Fruit fly (Drosophila melanogaster) whole organism, embryonic: Measurements from ENCODE around the gene CG7985.

ENCODE experiments used
- Abd-B ChIP-seq: fragments of 200-800 bp; sonication (Bioruptor generic); optimal IDR thresholded peaks from 2 replicates; lab custom pipeline; 2018; ENCODE audit warnings: missing biosample characterization, mild to moderate bottlenecking, missing genetic modification characterization, moderate library complexity
- Antp ChIP-seq: fragments of 200-800 bp; sonication (Bioruptor generic); optimal IDR thresholded peaks from 3 replicates; lab custom pipeline; 2016; ENCODE audit warnings: missing biosample characterization, missing genetic modification characterization
- Atf-2 ChIP-seq: fragments of 200-800 bp; sonication (Bioruptor generic); optimal IDR thresholded peaks from 2 replicates; lab custom pipeline; 2016; ENCODE audit warnings: missing biosample characterization, missing genetic modification characterization
- CG1024 ChIP-seq: fragments of 200-800 bp; sonication (Bioruptor generic); IDR thresholded peaks from 2 replicates; pipeline ENCODE4 v1.3.6; 2022; ENCODE audit warnings: missing biosample characterization, missing genetic modification characterization
- CG10543 ChIP-seq: fragments of 200-800 bp; sonication (Bioruptor generic); optimal IDR thresholded peaks from 3 replicates; lab custom pipeline; 2017; ENCODE audit warnings: missing biosample characterization, mild to moderate bottlenecking, missing genetic modification characterization, moderate library complexity
- CG11723 ChIP-seq: fragments of 200-800 bp; sonication (Bioruptor generic); optimal IDR thresholded peaks from 2 replicates; lab custom pipeline; 2017; ENCODE audit warnings: missing biosample characterization, mild to moderate bottlenecking, missing genetic modification characterization
- CG13287 ChIP-seq: fragments of 200-800 bp; sonication (Bioruptor generic); IDR thresholded peaks from 2 replicates; pipeline ENCODE4 v1.3.6; 2022; ENCODE audit warnings: missing biosample characterization, missing genetic modification characterization; ENCODE audit not compliant: partially characterized antibody
- CG13424 ChIP-seq: fragments of 200-800 bp; sonication (Bioruptor generic); optimal IDR thresholded peaks from 2 replicates; lab custom pipeline; 2019; ENCODE audit warnings: missing biosample characterization, mild to moderate bottlenecking, missing genetic modification characterization, moderate library complexity
- CG14860 ChIP-seq: fragments of 200-800 bp; sonication (Bioruptor generic); IDR thresholded peaks from 3 replicates; pipeline ENCODE4 v1.3.6; 2022; ENCODE audit warnings: missing biosample characterization, missing genetic modification characterization; ENCODE audit not compliant: partially characterized antibody
- CG15601 ChIP-seq: fragments of 200-800 bp; sonication (Bioruptor generic); optimal IDR thresholded peaks from 3 replicates; lab custom pipeline; 2019; ENCODE audit warnings: missing biosample characterization, mild to moderate bottlenecking, missing genetic modification characterization, moderate library complexity
- CG15696 ChIP-seq: fragments of 200-800 bp; sonication (Bioruptor generic); optimal IDR thresholded peaks from 2 replicates; lab custom pipeline; 2019; ENCODE audit warnings: missing biosample characterization, mild to moderate bottlenecking, missing genetic modification characterization, moderate library complexity
- CG17328 ChIP-seq: fragments of 200-800 bp; sonication (Bioruptor generic); IDR thresholded peaks from 2 replicates; pipeline ENCODE4 v1.3.6; 2022; ENCODE audit warnings: missing biosample characterization, missing genetic modification characterization
- CG18599 ChIP-seq: fragments of 200-800 bp; sonication (Bioruptor generic); optimal IDR thresholded peaks from 3 replicates; lab custom pipeline; 2017; ENCODE audit warnings: missing biosample characterization, missing genetic modification characterization, mild to moderate bottlenecking, moderate library complexity, missing genetic modification reagents
- CG18619 ChIP-seq: fragments of 200-800 bp; sonication (Bioruptor generic); optimal IDR thresholded peaks from 3 replicates; lab custom pipeline; 2017; ENCODE audit warnings: missing biosample characterization, mild to moderate bottlenecking, missing genetic modification characterization
- CG18764 ChIP-seq: fragments of 200-800 bp; sonication (Bioruptor generic); optimal IDR thresholded peaks from 3 replicates; lab custom pipeline; 2016; ENCODE audit warnings: missing biosample characterization, missing genetic modification characterization
- CG2120 ChIP-seq: fragments of 200-800 bp; sonication (Bioruptor generic); optimal IDR thresholded peaks from 3 replicates; lab custom pipeline; 2016; ENCODE audit warnings: missing biosample characterization, missing genetic modification characterization
- CG2712 ChIP-seq: fragments of 200-800 bp; optimal IDR thresholded peaks from 3 replicates; lab custom pipeline; 2019; ENCODE audit warnings: missing biosample characterization, mild to moderate bottlenecking, missing genetic modification characterization, moderate library complexity
- CG32767 ChIP-seq: fragments of 200-800 bp; sonication (Bioruptor generic); IDR thresholded peaks from 2 replicates; pipeline ENCODE4 v1.3.6; 2022; ENCODE audit warnings: missing biosample characterization, missing genetic modification characterization
- CG34224 ChIP-seq: fragments of 200-800 bp; sonication (Bioruptor generic); IDR thresholded peaks from 3 replicates; pipeline ENCODE4 v1.3.6; 2022; ENCODE audit warnings: missing biosample characterization, missing genetic modification characterization; ENCODE audit not compliant: partially characterized antibody
- CG34422 ChIP-seq: fragments of 200-800 bp; sonication (Bioruptor generic); IDR thresholded peaks from 3 replicates; pipeline ENCODE4 v1.3.6; 2022; ENCODE audit warnings: missing biosample characterization, missing genetic modification characterization
- CG4730 ChIP-seq: fragments of 200-800 bp; sonication (Bioruptor generic); IDR thresholded peaks from 2 replicates; pipeline ENCODE4 v1.3.6; 2022; ENCODE audit warnings: missing biosample characterization, missing genetic modification characterization
- CG5953 ChIP-seq: fragments of 200-800 bp; sonication (Bioruptor generic); IDR thresholded peaks from 2 replicates; pipeline ENCODE4 v1.3.6; 2022; ENCODE audit warnings: missing biosample characterization, missing genetic modification characterization
- CG7745 ChIP-seq: fragments of 200-800 bp; sonication (Bioruptor generic); optimal IDR thresholded peaks from 2 replicates; lab custom pipeline; 2018; ENCODE audit warnings: missing biosample characterization, mild to moderate bottlenecking, missing genetic modification characterization, moderate library complexity
- CG8388 ChIP-seq: fragments of 200-800 bp; sonication (Bioruptor generic); optimal IDR thresholded peaks from 2 replicates; lab custom pipeline; 2019; ENCODE audit warnings: missing biosample characterization, mild to moderate bottlenecking, missing genetic modification characterization, moderate library complexity
- CG8478 ChIP-seq: fragments of >200 bp; optimal IDR thresholded peaks from 2 replicates; lab custom pipeline; 2018
- CTCF ChIP-seq: fragments of 200-800 bp; sonication (Bioruptor generic); optimal IDR thresholded peaks from 2 replicates; lab custom pipeline; 2017; ENCODE audit warnings: missing biosample characterization, mild to moderate bottlenecking, missing genetic modification characterization, moderate library complexity
- Dbx ChIP-seq: fragments of 200-800 bp; sonication (Bioruptor generic); IDR thresholded peaks from 3 replicates; pipeline ENCODE4 v1.3.6; 2022; ENCODE audit warnings: missing biosample characterization, missing genetic modification characterization
- Deaf1 ChIP-seq: fragments of 200-800 bp; optimal IDR thresholded peaks from 3 replicates; lab custom pipeline; 2019; ENCODE audit warnings: missing biosample characterization, mild to moderate bottlenecking, missing genetic modification characterization, moderate library complexity
- HHEX ChIP-seq: fragments of 200-800 bp; sonication (Bioruptor generic); optimal IDR thresholded peaks from 3 replicates; lab custom pipeline; 2017; ENCODE audit warnings: missing biosample characterization, mild to moderate bottlenecking, missing genetic modification characterization, missing genetic modification reagents
- Hmr ChIP-seq: fragments of 200-800 bp; sonication (Bioruptor generic); optimal IDR thresholded peaks from 3 replicates; lab custom pipeline; 2017; ENCODE audit warnings: mild to moderate bottlenecking, missing biosample characterization, missing genetic modification reagents, missing genetic modification characterization
- Hr51 ChIP-seq, 2 experiments: fragments of 200-800 bp; sonication (Bioruptor generic); optimal IDR thresholded peaks; 2 replicates in 1 of 2; 3 replicates in 1 of 2; lab custom pipeline; 2016 to 2018; ENCODE audit warnings: missing biosample characterization in 2 of 2, missing genetic modification characterization in 2 of 2, mild to moderate bottlenecking in 1 of 2, moderate library complexity in 1 of 2
- Mad ChIP-seq: fragments of 200-800 bp; sonication (Bioruptor generic); optimal IDR thresholded peaks from 2 replicates; lab custom pipeline; 2016; ENCODE audit warnings: missing biosample characterization, missing genetic modification characterization
- Med ChIP-seq: fragments of 200-800 bp; sonication (Bioruptor generic); peaks from one replicate; lab custom pipeline; 2016; ENCODE audit warnings: missing biosample characterization, missing genetic modification characterization, mild to moderate bottlenecking, inconsistent platforms, moderate library complexity
- Pdp1 ChIP-seq, 2 experiments: fragments of 200-800 bp; sonication (Bioruptor generic); optimal IDR thresholded peaks; 3 replicates each; lab custom pipeline; 2016; ENCODE audit warnings: missing biosample characterization in 2 of 2, missing genetic modification characterization in 2 of 2, mild to moderate bottlenecking in 1 of 2, moderate library complexity in 1 of 2
- Ptx1 ChIP-seq: fragments of 200-800 bp; sonication (Bioruptor generic); IDR thresholded peaks from 2 replicates; pipeline ENCODE4 v1.3.6; 2022; ENCODE audit warnings: missing biosample characterization, missing genetic modification characterization
- Xrp1 ChIP-seq: fragments of 200-800 bp; sonication (Bioruptor generic); IDR thresholded peaks from 2 replicates; pipeline ENCODE4 v1.3.6; 2022; ENCODE audit warnings: missing biosample characterization, missing genetic modification characterization
- aop ChIP-seq: fragments of 200-800 bp; sonication (Bioruptor generic); IDR thresholded peaks from 2 replicates; pipeline ENCODE4 v1.3.6; 2022; ENCODE audit warnings: missing biosample characterization, missing genetic modification characterization
- chinmo ChIP-seq: fragments of 200-800 bp; sonication (Bioruptor generic); IDR thresholded peaks from 4 replicates; pipeline ENCODE4 v1.3.6; 2022; ENCODE audit warnings: missing biosample characterization, missing genetic modification characterization; ENCODE audit not compliant: partially characterized antibody
- danr ChIP-seq: fragments of 200-800 bp; sonication (Bioruptor generic); IDR thresholded peaks from 2 replicates; pipeline ENCODE4 v1.3.6; 2022; ENCODE audit warnings: missing biosample characterization, missing genetic modification characterization
- dmrt99B ChIP-seq: fragments of 200-800 bp; sonication (Bioruptor generic); optimal IDR thresholded peaks from 2 replicates; lab custom pipeline; 2018; ENCODE audit warnings: missing biosample characterization, mild to moderate bottlenecking, missing genetic modification characterization, moderate library complexity
- kah ChIP-seq: fragments of 200-800 bp; sonication (Bioruptor generic); optimal IDR thresholded peaks from 2 replicates; lab custom pipeline; 2018; ENCODE audit warnings: missing biosample characterization, mild to moderate bottlenecking, missing genetic modification characterization
- ken ChIP-seq: fragments of 200-800 bp; sonication (Bioruptor generic); IDR thresholded peaks from 3 replicates; pipeline ENCODE4 v1.3.6; 2022; ENCODE audit warnings: missing biosample characterization, missing genetic modification characterization
- lab ChIP-seq: fragments of 200-800 bp; sonication (Bioruptor generic); optimal IDR thresholded peaks from 3 replicates; lab custom pipeline; 2017; ENCODE audit warnings: missing biosample characterization, missing genetic modification characterization, mild to moderate bottlenecking, moderate library complexity, missing genetic modification reagents
- lilli ChIP-seq: fragments of 200-800 bp; sonication (Bioruptor generic); optimal IDR thresholded peaks from 3 replicates; lab custom pipeline; 2016; ENCODE audit warnings: missing biosample characterization, missing genetic modification characterization
- rib ChIP-seq: fragments of 200-800 bp; sonication (Bioruptor generic); IDR thresholded peaks from 2 replicates; pipeline ENCODE4 v1.3.6; 2022; ENCODE audit warnings: missing biosample characterization, missing genetic modification characterization
- unpg ChIP-seq: fragments of 200-800 bp; sonication (Bioruptor generic); optimal IDR thresholded peaks from 3 replicates; lab custom pipeline; 2018; ENCODE audit warnings: missing biosample characterization, mild to moderate bottlenecking, missing genetic modification characterization, moderate library complexity
- wek ChIP-seq: fragments of 200-800 bp; sonication (Bioruptor generic); optimal IDR thresholded peaks from 3 replicates; lab custom pipeline; 2018; ENCODE audit warnings: missing biosample characterization, mild to moderate bottlenecking, missing genetic modification characterization, moderate library complexity
- yki ChIP-seq: fragments of >200 bp; optimal IDR thresholded peaks from 3 replicates; lab custom pipeline; 2018
- zfh1 ChIP-seq: fragments of 200-800 bp; sonication (Bioruptor generic); IDR thresholded peaks from 3 replicates; pipeline ENCODE4 v1.3.6; 2022; ENCODE audit warnings: missing biosample characterization, missing genetic modification characterization

CG7985 gene

dm6 chr3R:18244171-18245043, 44.8 kb downstream of the CG7985 start (continued):
- no peak for TF ChIP-seq CG14860 (GFP tag; lab: Robert Waterston, UW)
- peak; percentile 42 for TF ChIP-seq Hmr (GFP tag; lab: Kevin White, UChicago)
- TF ChIP-seq Deaf1 (tag; lab: Kevin White, UChicago) = peak; percentile 15
- TF ChIP-seq danr = no peak
- no peak for TF ChIP-seq Atf-2
- TF ChIP-seq CG2712 (tag; lab: Kevin White, UChicago) = peak; percentile 32
- TF ChIP-seq CG18619 = no peak
- TF ChIP-seq Xrp1 (GFP tag; lab: Robert Waterston, UW) = peak; percentile 5; the same call in 1 of the 2 replicates
- TF ChIP-seq Hr51 (GFP tag; optimal IDR thresholded peaks at IDR 0.05; lab: Kevin White, UChicago) = no peak
- TF ChIP-seq Antp = no peak
- peak; percentile 88 for TF ChIP-seq CG10543
- peak; percentile 81 for TF ChIP-seq yki (lab: Kevin White, UChicago)
- TF ChIP-seq rib (GFP tag; lab: Robert Waterston, UW) = peak; percentile 89; the same call in 1 of the 2 replicates
- TF ChIP-seq Mad (GFP tag; lab: Kevin White, UChicago) = no peak
- TF ChIP-seq CG17328 (GFP tag; lab: Robert Waterston, UW) = no peak
- TF ChIP-seq CG7745 (tag; lab: Kevin White, UChicago) = no peak
- no peak for TF ChIP-seq CG18764 (GFP tag; lab: Kevin White, UChicago)
- peak; percentile 25; the same call in 1 of the 3 replicates for TF ChIP-seq Dbx (GFP tag; lab: Robert Waterston, UW)
- TF ChIP-seq Abd-B (GFP tag; lab: Kevin White, UChicago) = no peak
- TF ChIP-seq CG11723 (GFP tag; lab: Kevin White, UChicago) = no peak
- no peak for TF ChIP-seq kah (GFP tag; lab: Kevin White, UChicago)
- peak; percentile 87 for TF ChIP-seq chinmo
- TF ChIP-seq CG34224 (GFP tag; lab: Robert Waterston, UW) = 0 out of 3 replicates have a peak, but pooled peaks have one; percentile 19
- no peak for TF ChIP-seq unpg (GFP tag; lab: Kevin White, UChicago)
- no peak for TF ChIP-seq CG15696
- TF ChIP-seq Med (GFP tag; lab: Kevin White, UChicago) = peak; percentile 74
- no peak for TF ChIP-seq CG1024 (GFP tag; lab: Robert Waterston, UW)
- TF ChIP-seq CG8478 (lab: Kevin White, UChicago) = peak; percentile 95
- no peak for TF ChIP-seq aop (GFP tag; lab: Robert Waterston, UW)
- TF ChIP-seq dmrt99B (tag; lab: Kevin White, UChicago) = peak; percentile 14
- 0 out of 3 replicates have a peak, but pooled peaks have one; percentile 41 for TF ChIP-seq zfh1 (GFP tag; lab: Robert Waterston, UW)
- TF ChIP-seq lab (GFP tag; lab: Kevin White, UChicago) = peak; percentile 8
- TF ChIP-seq wek (GFP tag; lab: Kevin White, UChicago) = no peak
- TF ChIP-seq CG34422 = peak; percentile 44; the same call in 1 of the 3 replicates
- TF ChIP-seq CG2120 (GFP tag; lab: Kevin White, UChicago) = peak; percentile 37
- no peak for TF ChIP-seq HHEX (GFP tag; lab: Kevin White, UChicago)
- TF ChIP-seq CG15601 (tag; lab: Kevin White, UChicago) = no peak
- peak; percentile 85 for TF ChIP-seq CG32767 (GFP tag; lab: Robert Waterston, UW)
- TF ChIP-seq CTCF (GFP tag; lab: Kevin White, UChicago) = no peak
- no peak for TF ChIP-seq lilli
- no peak for TF ChIP-seq CG13424 (tag; lab: Kevin White, UChicago)
- 0 out of 3 replicates have a peak, but pooled peaks have one; percentile 25 for TF ChIP-seq ken
- peak; percentile 17 for TF ChIP-seq CG18599 (GFP tag; lab: Kevin White, UChicago)
- TF ChIP-seq CG8388 (GFP tag; lab: Kevin White, UChicago) = peak; percentile 99
- TF ChIP-seq Pdp1 (GFP tag; optimal IDR thresholded peaks at IDR 0.05; lab: Kevin White, UChicago) = no peak
- TF ChIP-seq CG13287 = 0 out of 2 replicates have a peak, but pooled peaks have one; percentile 29
- peak; percentile 29; the same call in 1 of the 2 replicates for TF ChIP-seq Ptx1 (GFP tag; lab: Robert Waterston, UW)
- TF ChIP-seq CG5953 (GFP tag; lab: Robert Waterston, UW) = 0 out of 2 replicates have a peak, but pooled peaks have one; percentile 5
- no peak for TF ChIP-seq CG4730
